Fruit fly (Drosophila melanogaster) whole organism, embryonic: ENCODE measurements around the gene CG11811.

Source experiments
- Asciz ChIP-seq: fragments of 200-800 bp; sonication (Bioruptor generic); optimal IDR thresholded peaks from 2 replicates; lab custom pipeline; 2017; ENCODE audit warnings: missing biosample characterization, mild to moderate bottlenecking, missing genetic modification characterization, missing genetic modification reagents
- Awh ChIP-seq: fragments of 200-800 bp; sonication (Bioruptor generic); IDR thresholded peaks from 2 replicates; pipeline ENCODE4, ENCODE4 v1.3.6; 2022; ENCODE audit warnings: missing biosample characterization, missing genetic modification characterization
- CG11085 ChIP-seq: fragments of 200-800 bp; sonication (Bioruptor generic); IDR thresholded peaks from 2 replicates; pipeline ENCODE4 v1.3.6; 2022; ENCODE audit warnings: missing biosample characterization, missing genetic modification characterization
- CG12391 ChIP-seq: fragments of 200-800 bp; sonication (Bioruptor generic); optimal IDR thresholded peaks from 3 replicates; lab custom pipeline; 2018; ENCODE audit warnings: missing biosample characterization, mild to moderate bottlenecking, missing genetic modification characterization, moderate library complexity
- CG14441 ChIP-seq: fragments of 200-800 bp; sonication (Bioruptor generic); IDR thresholded peaks from 2 replicates; pipeline ENCODE4 v1.3.6; 2022; ENCODE audit warnings: missing biosample characterization, missing genetic modification characterization
- CG1602 ChIP-seq: fragments of 200-800 bp; sonication (Bioruptor generic); optimal IDR thresholded peaks from 3 replicates; lab custom pipeline; 2016; ENCODE audit warnings: missing biosample characterization, missing genetic modification characterization
- CG1603 ChIP-seq: fragments of 200-800 bp; sonication (Bioruptor generic); optimal IDR thresholded peaks from 2 replicates; lab custom pipeline; 2019; ENCODE audit warnings: missing biosample characterization, mild to moderate bottlenecking, missing genetic modification characterization, moderate library complexity
- CG1832 ChIP-seq: fragments of 200-800 bp; sonication (Bioruptor generic); optimal IDR thresholded peaks from 2 replicates; lab custom pipeline; 2017; ENCODE audit warnings: missing biosample characterization, mild to moderate bottlenecking, missing genetic modification characterization, inconsistent platforms
- CG2199 ChIP-seq: fragments of 200-800 bp; sonication (Bioruptor generic); IDR thresholded peaks from 3 replicates; pipeline ENCODE4 v1.3.6; 2022; ENCODE audit warnings: missing biosample characterization, missing genetic modification characterization
- CG2712 ChIP-seq: fragments of 200-800 bp; optimal IDR thresholded peaks from 3 replicates; lab custom pipeline; 2019; ENCODE audit warnings: missing biosample characterization, mild to moderate bottlenecking, missing genetic modification characterization, moderate library complexity
- CG3065 ChIP-seq: fragments of 200-800 bp; sonication (Bioruptor generic); optimal IDR thresholded peaks from 2 replicates; lab custom pipeline; 2016; ENCODE audit warnings: missing biosample characterization, missing genetic modification characterization
- CG33213 ChIP-seq: fragments of 200-800 bp; sonication (Bioruptor generic); optimal IDR thresholded peaks from 3 replicates; lab custom pipeline; 2016; ENCODE audit warnings: missing biosample characterization, missing genetic modification characterization
- CG34224 ChIP-seq: fragments of 200-800 bp; sonication (Bioruptor generic); IDR thresholded peaks from 3 replicates; pipeline ENCODE4 v1.3.6; 2022; ENCODE audit warnings: missing biosample characterization, missing genetic modification characterization; ENCODE audit not compliant: partially characterized antibody
- CG34376 ChIP-seq: fragments of 200-800 bp; sonication (Bioruptor generic); optimal IDR thresholded peaks from 2 replicates; lab custom pipeline; 2018; ENCODE audit warnings: missing biosample characterization, mild to moderate bottlenecking, missing genetic modification characterization
- CG4730 ChIP-seq: fragments of 200-800 bp; sonication (Bioruptor generic); IDR thresholded peaks from 2 replicates; pipeline ENCODE4 v1.3.6; 2022; ENCODE audit warnings: missing biosample characterization, missing genetic modification characterization
- CG6654 ChIP-seq: fragments of 200-800 bp; sonication (Bioruptor generic); optimal IDR thresholded peaks from 2 replicates; lab custom pipeline; 2017; ENCODE audit warnings: missing biosample characterization, mild to moderate bottlenecking, missing genetic modification characterization
- CG6689 ChIP-seq: fragments of 200-800 bp; sonication (Bioruptor generic); IDR thresholded peaks from 2 replicates; pipeline ENCODE4 v1.3.6; 2022; ENCODE audit warnings: missing biosample characterization, missing genetic modification characterization
- CG7357 ChIP-seq: fragments of 200-800 bp; sonication (Bioruptor generic); IDR thresholded peaks from 3 replicates; pipeline ENCODE4 v1.3.6; 2022; ENCODE audit warnings: missing biosample characterization, missing genetic modification characterization
- CG7556 ChIP-seq: fragments of 200-800 bp; sonication (Bioruptor generic); optimal IDR thresholded peaks from 2 replicates; lab custom pipeline; 2017; ENCODE audit warnings: missing biosample characterization, mild to moderate bottlenecking, missing genetic modification characterization
- CG7786 ChIP-seq: fragments of 200-800 bp; sonication (Bioruptor generic); optimal IDR thresholded peaks from 2 replicates; lab custom pipeline; 2016; ENCODE audit warnings: missing biosample characterization, missing genetic modification characterization
- CG7839 ChIP-seq: fragments of 200-800 bp; sonication (Bioruptor generic); optimal IDR thresholded peaks from 3 replicates; lab custom pipeline; 2018; ENCODE audit warnings: missing biosample characterization, mild to moderate bottlenecking, missing genetic modification characterization, moderate library complexity
- CG9817 ChIP-seq: fragments of 200-800 bp; sonication (Bioruptor generic); optimal IDR thresholded peaks from 2 replicates; lab custom pipeline; 2018; ENCODE audit warnings: missing biosample characterization, mild to moderate bottlenecking, missing genetic modification characterization, moderate library complexity
- Dbx ChIP-seq: fragments of 200-800 bp; sonication (Bioruptor generic); IDR thresholded peaks from 3 replicates; pipeline ENCODE4 v1.3.6; 2022; ENCODE audit warnings: missing biosample characterization, missing genetic modification characterization
- Dll ChIP-seq: fragments of 200-800 bp; sonication (Bioruptor generic); IDR thresholded peaks from 4 replicates; pipeline ENCODE4 v1.3.6; 2022; ENCODE audit warnings: missing biosample characterization, missing genetic modification characterization; ENCODE audit not compliant: partially characterized antibody
- H2.0 ChIP-seq: fragments of 200-800 bp; sonication (Bioruptor generic); IDR thresholded peaks from 2 replicates; pipeline ENCODE4 v1.3.6; 2022; ENCODE audit warnings: missing biosample characterization, missing genetic modification characterization
- Hr51 ChIP-seq, 2 experiments: fragments of 200-800 bp; sonication (Bioruptor generic); optimal IDR thresholded peaks; 2 replicates in 1 of 2; 3 replicates in 1 of 2; lab custom pipeline; 2016 to 2018; ENCODE audit warnings: missing biosample characterization in 2 of 2, missing genetic modification characterization in 2 of 2, mild to moderate bottlenecking in 1 of 2, moderate library complexity in 1 of 2
- MBD-R2 ChIP-seq: fragments of 200-800 bp; sonication (Bioruptor generic); IDR thresholded peaks from 2 replicates; pipeline ENCODE4 v1.3.6; 2022; ENCODE audit warnings: missing biosample characterization, missing genetic modification characterization
- Max ChIP-seq: fragments of 200-800 bp; sonication (Bioruptor generic); optimal IDR thresholded peaks from 2 replicates; lab custom pipeline; 2016; ENCODE audit warnings: missing biosample characterization, mild to moderate bottlenecking, missing genetic modification characterization
- Meics ChIP-seq: fragments of 200-800 bp; sonication (Bioruptor generic); optimal IDR thresholded peaks from 2 replicates; lab custom pipeline; 2017; ENCODE audit warnings: missing biosample characterization, mild to moderate bottlenecking, missing genetic modification characterization
- Myb ChIP-seq: fragments of 200-800 bp; sonication (Bioruptor generic); optimal IDR thresholded peaks from 2 replicates; lab custom pipeline; 2016; ENCODE audit warnings: missing biosample characterization, missing genetic modification characterization
- Pdp1 ChIP-seq, 2 experiments: fragments of 200-800 bp; sonication (Bioruptor generic); optimal IDR thresholded peaks; 3 replicates each; lab custom pipeline; 2016; ENCODE audit warnings: missing biosample characterization in 2 of 2, missing genetic modification characterization in 2 of 2, mild to moderate bottlenecking in 1 of 2, moderate library complexity in 1 of 2
- Trl ChIP-seq, 3 experiments: fragments of >200 bp in 2 of 3; fragments of 200-800 bp in 1 of 3; sonication (Bioruptor generic) in 1 of 3; optimal IDR thresholded peaks; 2 replicates in 1 of 3; 3 replicates in 2 of 3; lab custom pipeline; 2016 to 2017; ENCODE audit warnings: missing biosample characterization in 1 of 3, missing genetic modification characterization in 1 of 3
- Usf ChIP-seq: fragments of 200-800 bp; sonication (Bioruptor generic); optimal IDR thresholded peaks from 2 replicates; lab custom pipeline; 2017; ENCODE audit warnings: missing genotype, missing biosample characterization, missing genetic modification characterization
- YL-1 ChIP-seq: fragments of 200-800 bp; sonication (Bioruptor generic); optimal IDR thresholded peaks from 3 replicates; lab custom pipeline; 2017; ENCODE audit warnings: missing biosample characterization, mild to moderate bottlenecking, missing genetic modification characterization
- cad ChIP-seq: fragments of >200 bp; optimal IDR thresholded peaks from 2 replicates; lab custom pipeline; 2017; ENCODE audit warnings: missing biosample characterization, missing genetic modification characterization
- cwo ChIP-seq: fragments of 200-800 bp; sonication (Bioruptor generic); optimal IDR thresholded peaks from 3 replicates; lab custom pipeline; 2017; ENCODE audit warnings: missing biosample characterization, missing genetic modification characterization, mild to moderate bottlenecking, moderate library complexity, missing genetic modification reagents
- dmrt11E ChIP-seq: fragments of 200-800 bp; sonication (Bioruptor generic); optimal IDR thresholded peaks from 3 replicates; lab custom pipeline; 2018; ENCODE audit warnings: missing biosample characterization, mild to moderate bottlenecking, missing genetic modification characterization, moderate library complexity
- dmrt99B ChIP-seq: fragments of 200-800 bp; sonication (Bioruptor generic); optimal IDR thresholded peaks from 2 replicates; lab custom pipeline; 2018; ENCODE audit warnings: missing biosample characterization, mild to moderate bottlenecking, missing genetic modification characterization, moderate library complexity
- esg ChIP-seq: fragments of 200-800 bp; sonication (Bioruptor generic); conservative IDR thresholded peaks from 2 replicates; pipeline ENCODE4 v1.3.6; 2022; ENCODE audit warnings: missing biosample characterization, missing genetic modification characterization
- fd102C ChIP-seq: fragments of 200-800 bp; sonication (Bioruptor generic); optimal IDR thresholded peaks from 2 replicates; lab custom pipeline; 2018; ENCODE audit warnings: missing biosample characterization, mild to moderate bottlenecking, missing genetic modification characterization, moderate library complexity
- ken ChIP-seq: fragments of 200-800 bp; sonication (Bioruptor generic); IDR thresholded peaks from 3 replicates; pipeline ENCODE4 v1.3.6; 2022; ENCODE audit warnings: missing biosample characterization, missing genetic modification characterization
- mld ChIP-seq: fragments of 200-800 bp; sonication (Bioruptor generic); IDR thresholded peaks from 3 replicates; pipeline ENCODE4 v1.3.6; 2022; ENCODE audit warnings: missing biosample characterization, missing genetic modification characterization; ENCODE audit not compliant: partially characterized antibody
- otp ChIP-seq: fragments of 200-800 bp; sonication (Bioruptor generic); IDR thresholded peaks from 3 replicates; pipeline ENCODE4, ENCODE4 v1.3.6; 2022; ENCODE audit warnings: missing biosample characterization, missing genetic modification characterization
- prd ChIP-seq, 3 experiments: fragments of >200 bp in 2 of 3; fragments of 200-800 bp in 1 of 3; sonication (Bioruptor generic) in 1 of 3; optimal IDR thresholded peaks in 2 of 3; IDR thresholded peaks in 1 of 3; 2 replicates in 2 of 3; 3 replicates in 1 of 3; pipeline versions ENCODE4 v1.3.6 to Lab custom; 2017 to 2022; ENCODE audit warnings: missing biosample characterization in 1 of 3, missing genetic modification characterization in 1 of 3
- tio ChIP-seq: fragments of 200-800 bp; sonication (Bioruptor generic); optimal IDR thresholded peaks from 2 replicates; lab custom pipeline; 2017; ENCODE audit warnings: missing biosample characterization, missing genetic modification characterization, inconsistent platforms
- twi ChIP-seq: fragments of 200-800 bp; optimal IDR thresholded peaks from 2 replicates; lab custom pipeline; 2019; ENCODE audit warnings: missing biosample characterization, mild to moderate bottlenecking, missing genetic modification characterization, moderate library complexity
- vnd ChIP-seq: fragments of 200-800 bp; sonication (Bioruptor generic); IDR thresholded peaks from 3 replicates; pipeline ENCODE4 v1.3.6; 2022; ENCODE audit warnings: missing biosample characterization, missing genetic modification characterization; ENCODE audit not compliant: partially characterized antibody

CG11811 gene

dm6 chr3L:10660744-10661589 is 29.9 kb upstream of the CG11811 start, which contains the start of the genes CG32066 and CG8003 (continued):
- TF ChIP-seq ken (GFP tag; lab: Robert Waterston, UW) = peak; percentile 28; the same call in 1 of the 3 replicates
- TF ChIP-seq Max (GFP tag; lab: Kevin White, UChicago) = peak; percentile 10
- no peak for TF ChIP-seq Awh (GFP tag; lab: Robert Waterston, UW)
- peak; percentile 29 for TF ChIP-seq Meics (GFP tag; lab: Kevin White, UChicago)
- TF ChIP-seq Trl (optimal IDR thresholded peaks at IDR 0.05; lab: Kevin White, UChicago) = no peak
- no peak for TF ChIP-seq Trl (GFP tag; optimal IDR thresholded peaks at IDR 0.05; lab: Kevin White, UChicago)
- TF ChIP-seq CG34376 (GFP tag; lab: Kevin White, UChicago) = peak; percentile 86
- no peak for TF ChIP-seq tio
- TF ChIP-seq CG2199 (GFP tag; lab: Robert Waterston, UW) = peak; percentile 76
- TF ChIP-seq CG6654 (GFP tag; lab: Kevin White, UChicago) = no peak
- TF ChIP-seq YL-1 = peak; percentile 12
- no peak for TF ChIP-seq twi (tag; lab: Kevin White, UChicago)
- peak in 1 of 2 experiments; percentile 27 for TF ChIP-seq Pdp1 (GFP tag; optimal IDR thresholded peaks at IDR 0.05; lab: Kevin White, UChicago)
- TF ChIP-seq Hr51 (GFP tag; optimal IDR thresholded peaks at IDR 0.05; lab: Kevin White, UChicago) = peak in 1 of 2 experiments; percentile 53
- no peak for TF ChIP-seq otp
- peak; percentile 91 for TF ChIP-seq vnd (GFP tag; lab: Robert Waterston, UW)
- TF ChIP-seq prd (optimal IDR thresholded peaks at IDR 0.05; lab: Kevin White, UChicago) = no peak
- TF ChIP-seq prd (GFP tag; IDR thresholded peaks at IDR 0.05; lab: Robert Waterston, UW) = no peak; the same call in 2 of the 3 replicates
- no peak for TF ChIP-seq dmrt99B (tag; lab: Kevin White, UChicago)
- no peak for TF ChIP-seq CG7786 (GFP tag; lab: Kevin White, UChicago)
- peak; percentile 70; the same call in 2 of the 3 replicates for TF ChIP-seq mld (GFP tag; lab: Robert Waterston, UW)
- TF ChIP-seq CG1832 (GFP tag; lab: Kevin White, UChicago) = no peak
- TF ChIP-seq CG33213 (GFP tag; lab: Kevin White, UChicago) = no peak
- peak; percentile 39 for TF ChIP-seq CG7839 (tag; lab: Kevin White, UChicago)
- peak; percentile 31; the same call in 1 of the 2 replicates for TF ChIP-seq CG14441 (GFP tag; lab: Robert Waterston, UW)
- peak; percentile 9 for TF ChIP-seq Asciz (GFP tag; lab: Kevin White, UChicago)
- 0 out of 2 replicates have a peak, but pooled peaks have one; percentile 41 for TF ChIP-seq CG11085 (GFP tag; lab: Robert Waterston, UW)
- TF ChIP-seq Usf = no peak
- TF ChIP-seq CG3065 = no peak
- TF ChIP-seq MBD-R2 = peak; percentile 61
- no peak for TF ChIP-seq cad (GFP tag; lab: Kevin White, UChicago)
- peak; percentile 48 for TF ChIP-seq dmrt11E
- peak; percentile 46 for TF ChIP-seq CG1603
- peak; percentile 91 for TF ChIP-seq CG34224 (GFP tag; lab: Robert Waterston, UW)
- peak; percentile 0 for TF ChIP-seq fd102C
- TF ChIP-seq H2.0 (GFP tag; lab: Robert Waterston, UW) = no peak; the same call in 1 of the 2 replicates
- TF ChIP-seq CG12391 (tag; lab: Kevin White, UChicago) = peak; percentile 77
- TF ChIP-seq CG7556 (GFP tag; lab: Kevin White, UChicago) = peak; percentile 54
- no peak for TF ChIP-seq CG7357 (GFP tag; lab: Robert Waterston, UW)
- TF ChIP-seq CG4730 = no peak
- no peak for TF ChIP-seq CG6689 (GFP tag; lab: Robert Waterston, UW)
- TF ChIP-seq Dbx (GFP tag; lab: Robert Waterston, UW) = peak; percentile 50; the same call in 2 of the 3 replicates
- TF ChIP-seq cwo = peak; percentile 8
- TF ChIP-seq CG9817 (tag; lab: Kevin White, UChicago) = peak; percentile 2
- TF ChIP-seq esg (GFP tag; lab: Robert Waterston, UW) = no peak
- peak; percentile 64 for TF ChIP-seq CG2712
- TF ChIP-seq Myb (GFP tag; lab: Kevin White, UChicago) = no peak
- TF ChIP-seq Dll (GFP tag; lab: Robert Waterston, UW) = peak; percentile 94
- TF ChIP-seq CG1602 (GFP tag; lab: Kevin White, UChicago) = peak; percentile 52
